4 worm cellular contexts compared by ENCODE assay signal in genomic region chrV:12869948-12870347, ce11.
A peak's percentile ranks its signal among the peaks of the same experiment; 100 is the strongest.
TF ChIP-seq lines count a peak whose summit lies in the region.

TSS of gene T07F10.3 (minus strand) at chrV:12870045.

TF ChIP-seq in whole organism, L2 larva, 48 proteins besides CTCF, POLR2A, EP300 and RAD21 (continues in another document):
- peak; percentile 83 for TF ChIP-seq crh-2 (tag; optimal IDR thresholded peaks at IDR 0.05; lab: Kevin White, UChicago)
- peak; percentile 99 for TF ChIP-seq gmeb-1 (tag; optimal IDR thresholded peaks at IDR 0.05; lab: Kevin White, UChicago)
- peak; percentile 2 for TF ChIP-seq nhr-10 (tag; optimal IDR thresholded peaks at IDR 0.05; lab: Kevin White, UChicago)
- TF ChIP-seq C34F6.9 (tag; optimal IDR thresholded peaks at IDR 0.05; lab: Kevin White, UChicago): peak; percentile 86
- TF ChIP-seq lin-13 (GFP tag; optimal IDR thresholded peaks at IDR 0.05; lab: Kevin White, UChicago): peak; percentile 89
- peak; percentile 59 for TF ChIP-seq egl-27 (tag; optimal IDR thresholded peaks at IDR 0.05; lab: Kevin White, UChicago)
- TF ChIP-seq lin-11 (tag; optimal IDR thresholded peaks at IDR 0.05; lab: Kevin White, UChicago): peak; percentile 76
- TF ChIP-seq nhr-12 (tag; optimal IDR thresholded peaks at IDR 0.05; lab: Kevin White, UChicago): no peak
- TF ChIP-seq ztf-11 (tag; optimal IDR thresholded peaks at IDR 0.05; lab: Kevin White, UChicago): no peak
- TF ChIP-seq ceh-16 (tag; optimal IDR thresholded peaks at IDR 0.05; lab: Kevin White, UChicago): peak; percentile 50
- TF ChIP-seq nhr-21 (tag; optimal IDR thresholded peaks at IDR 0.05; lab: Kevin White, UChicago): peak; percentile 80
- TF ChIP-seq aly-2 (tag; optimal IDR thresholded peaks at IDR 0.05; lab: Kevin White, UChicago): no peak
- TF ChIP-seq nhr-6 (tag; optimal IDR thresholded peaks at IDR 0.05; lab: Kevin White, UChicago): no peak
- no peak for TF ChIP-seq nhr-237 (tag; optimal IDR thresholded peaks at IDR 0.05; lab: Kevin White, UChicago)
- TF ChIP-seq Y55F3AM.14 (GFP tag; optimal IDR thresholded peaks at IDR 0.05; lab: Kevin White, UChicago): peak; percentile 17
- TF ChIP-seq unc-55 (GFP tag; optimal IDR thresholded peaks at IDR 0.05; lab: Kevin White, UChicago): peak; percentile 95
- no peak for TF ChIP-seq mbf-1 (tag; optimal IDR thresholded peaks at IDR 0.05; lab: Kevin White, UChicago)
- TF ChIP-seq sma-3 (GFP tag; optimal IDR thresholded peaks at IDR 0.05; lab: Kevin White, UChicago): peak; percentile 95
- TF ChIP-seq sma-9 (GFP tag; optimal IDR thresholded peaks at IDR 0.05; lab: Kevin White, UChicago): peak; percentile 97
- no peak for TF ChIP-seq sma-9 (tag; optimal IDR thresholded peaks at IDR 0.05; lab: Kevin White, UChicago)
- peak; percentile 34 for TF ChIP-seq ama-1 (optimal IDR thresholded peaks at IDR 0.05; lab: Kevin White, UChicago)
- peak; percentile 36 for TF ChIP-seq blmp-1 (tag; optimal IDR thresholded peaks at IDR 0.05; lab: Kevin White, UChicago; ENCODE audit: insufficient read depth)
- peak; percentile 88 for TF ChIP-seq F13H6.1 (tag; optimal IDR thresholded peaks at IDR 0.05; lab: Kevin White, UChicago)

TF ChIP-seq in whole organism, L4 larva, 104 proteins besides CTCF, POLR2A, EP300 and RAD21 (continues in another document):
- TF ChIP-seq hlh-11 (tag; optimal IDR thresholded peaks at IDR 0.05; lab: Kevin White, UChicago) (peak; percentile 64), F26F4.8 (GFP tag; conservative IDR thresholded peaks at IDR 0.05; lab: Robert Waterston, UW) (no peak), ctbp-1 (GFP tag; IDR thresholded peaks at IDR 0.05; lab: Robert Waterston, UW) (no peak; the same call in 1 of the 2 replicates), F49E8.2 (tag; optimal IDR thresholded peaks at IDR 0.05; lab: Kevin White, UChicago; ENCODE audit: borderline replicate concordance) (peak; percentile 45), ces-1 (GFP tag; optimal IDR thresholded peaks at IDR 0.05; lab: Kevin White, UChicago) (peak; percentile 25), tag-97 (GFP tag; IDR thresholded peaks at IDR 0.05; lab: Robert Waterston, UW) (peak; percentile 81; the same call in 1 of the 2 replicates), lin-13 (GFP tag; optimal IDR thresholded peaks at IDR 0.05; lab: Kevin White, UChicago) (no peak), madf-9 (GFP tag; conservative IDR thresholded peaks at IDR 0.05; lab: Robert Waterston, UW) (peak; percentile 87), Y5F2A.4 (GFP tag; optimal IDR thresholded peaks at IDR 0.05; lab: Kevin White, UChicago) (no peak), zfp-2 (tag; optimal IDR thresholded peaks at IDR 0.05; lab: Kevin White, UChicago) (no peak), arid-1 (GFP tag; conservative IDR thresholded peaks at IDR 0.05; lab: Robert Waterston, UW) (peak; percentile 58), aha-1 (tag; lab: Kevin White, UChicago) (no peak), Y105C5A.15 (GFP tag; IDR thresholded peaks at IDR 0.05; lab: Robert Waterston, UW) (no peak), gei-8 (GFP tag; optimal IDR thresholded peaks at IDR 0.05; lab: Kevin White, UChicago) (no peak), egl-27 (tag; optimal IDR thresholded peaks at IDR 0.05; lab: Kevin White, UChicago) (no peak), lin-39 (tag; optimal IDR thresholded peaks at IDR 0.05; lab: Kevin White, UChicago) (no peak), zip-11 (GFP tag; IDR thresholded peaks at IDR 0.05; lab: Robert Waterston, UW) (no peak), nhr-25 (tag; optimal IDR thresholded peaks at IDR 0.05; lab: Kevin White, UChicago; ENCODE audit: borderline replicate concordance, insufficient read depth) (no peak), ceh-82 (tag; optimal IDR thresholded peaks at IDR 0.05; lab: Kevin White, UChicago) (no peak), D1046.2 (GFP tag; IDR thresholded peaks at IDR 0.05; lab: Robert Waterston, UW) (0 out of 2 replicates have a peak, but pooled peaks have one; percentile 41), saeg-2 (GFP tag; IDR thresholded peaks at IDR 0.05; lab: Robert Waterston, UW) (0 out of 2 replicates have a peak, but pooled peaks have one; percentile 38), nhr-42 (GFP tag; IDR thresholded peaks at IDR 0.05; lab: Robert Waterston, UW) (0 out of 2 replicates have a peak, but pooled peaks have one; percentile 21), T20F7.1 (GFP tag; optimal IDR thresholded peaks at IDR 0.05; lab: Kevin White, UChicago) (peak; percentile 76)

TF ChIP-seq in whole organism, late embryonic, 69 proteins besides CTCF, POLR2A, EP300 and RAD21 (continues in another document):
- TF ChIP-seq ceh-45 (GFP tag; IDR thresholded peaks at IDR 0.05; lab: Robert Waterston, UW) (no peak), pag-3 (tag; optimal IDR thresholded peaks at IDR 0.05; lab: Kevin White, UChicago; ENCODE audit: borderline replicate concordance) (no peak), pros-1 (tag; optimal IDR thresholded peaks at IDR 0.05; lab: Kevin White, UChicago) (no peak), nfya-1 (tag; optimal IDR thresholded peaks at IDR 0.05; lab: Kevin White, UChicago) (peak; percentile 35), ceh-34 (tag; optimal IDR thresholded peaks at IDR 0.05; lab: Kevin White, UChicago) (peak; percentile 62), fkh-10 (GFP tag; optimal IDR thresholded peaks at IDR 0.05; lab: Kevin White, UChicago) (no peak), ceh-18 (tag; optimal IDR thresholded peaks at IDR 0.05; lab: Kevin White, UChicago) (peak; percentile 38), fkh-6 (tag; optimal IDR thresholded peaks at IDR 0.05; lab: Kevin White, UChicago) (peak; percentile 63), fax-1 (tag; optimal IDR thresholded peaks at IDR 0.05; lab: Kevin White, UChicago) (peak; percentile 84), ceh-22 (tag; optimal IDR thresholded peaks at IDR 0.05; lab: Kevin White, UChicago) (no peak), che-1 (tag; optimal IDR thresholded peaks at IDR 0.05; lab: Kevin White, UChicago) (no peak), elt-4 (tag; optimal IDR thresholded peaks at IDR 0.05; lab: Kevin White, UChicago) (no peak), hlh-13 (GFP tag; optimal IDR thresholded peaks at IDR 0.05; lab: Kevin White, UChicago) (peak; percentile 15), syd-9 (tag; optimal IDR thresholded peaks at IDR 0.05; lab: Kevin White, UChicago) (no peak), odd-2 (tag; optimal IDR thresholded peaks at IDR 0.05; lab: Kevin White, UChicago) (no peak), pqm-1 (tag; optimal IDR thresholded peaks at IDR 0.05; lab: Kevin White, UChicago) (peak; percentile 74), ceh-48 (tag; optimal IDR thresholded peaks at IDR 0.05; lab: Kevin White, UChicago) (no peak), tbx-7 (tag; optimal IDR thresholded peaks at IDR 0.05; lab: Kevin White, UChicago) (peak; percentile 98), nhr-11 (tag; optimal IDR thresholded peaks at IDR 0.05; lab: Kevin White, UChicago) (no peak), pha-4 (tag; optimal IDR thresholded peaks at IDR 0.05; lab: Kevin White, UChicago) (no peak), sdc-2 (tag; optimal IDR thresholded peaks at IDR 0.05; lab: Kevin White, UChicago) (peak; percentile 55), nhr-232 (tag; optimal IDR thresholded peaks at IDR 0.05; lab: Kevin White, UChicago) (no peak), C08G9.2 (tag; optimal IDR thresholded peaks at IDR 0.05; lab: Kevin White, UChicago) (peak; percentile 99), elt-2 (tag; optimal IDR thresholded peaks at IDR 0.05; lab: Kevin White, UChicago) (peak; percentile 63), hlh-30 (tag; optimal IDR thresholded peaks at IDR 0.05; lab: Kevin White, UChicago; ENCODE audit: insufficient read depth) (no peak), mec-3 (tag; optimal IDR thresholded peaks at IDR 0.05; lab: Kevin White, UChicago; ENCODE audit: borderline replicate concordance) (peak; percentile 94)

TF ChIP-seq in whole organism, mixed stage, embryonic, 35 proteins besides CTCF, POLR2A, EP300 and RAD21:
- TF ChIP-seq sem-2 (GFP tag; optimal IDR thresholded peaks at IDR 0.05; lab: Kevin White, UChicago) (no peak), elt-3 (tag; optimal IDR thresholded peaks at IDR 0.05; lab: Kevin White, UChicago) (no peak), drap-1 (GFP tag; optimal IDR thresholded peaks at IDR 0.05; lab: Kevin White, UChicago) (peak; percentile 47), ceh-83 (GFP tag; optimal IDR thresholded peaks at IDR 0.05; lab: Kevin White, UChicago) (no peak), nhr-2 (tag; optimal IDR thresholded peaks at IDR 0.05; lab: Kevin White, UChicago) (no peak), hlh-1 (tag; optimal IDR thresholded peaks at IDR 0.05; lab: Kevin White, UChicago) (peak; percentile 35), snpc-4 (tag; optimal IDR thresholded peaks at IDR 0.05; lab: Kevin White, UChicago) (no peak), lin-32 (GFP tag; optimal IDR thresholded peaks at IDR 0.05; lab: Kevin White, UChicago) (peak; percentile 56), sptf-1 (tag; optimal IDR thresholded peaks at IDR 0.05; lab: Kevin White, UChicago) (peak; percentile 81), flh-1 (GFP tag; optimal IDR thresholded peaks at IDR 0.05; lab: Kevin White, UChicago) (no peak), ztf-11 (tag; optimal IDR thresholded peaks at IDR 0.05; lab: Kevin White, UChicago) (no peak), bed-3 (GFP tag; optimal IDR thresholded peaks at IDR 0.05; lab: Kevin White, UChicago) (peak; percentile 4), mep-1 (tag; optimal IDR thresholded peaks at IDR 0.05; lab: Kevin White, UChicago) (peak; percentile 67), unc-39 (tag; optimal IDR thresholded peaks at IDR 0.05; lab: Kevin White, UChicago) (no peak), ceh-39 (tag; optimal IDR thresholded peaks at IDR 0.05; lab: Kevin White, UChicago) (peak; percentile 11), nhr-237 (tag; optimal IDR thresholded peaks at IDR 0.05; lab: Kevin White, UChicago) (peak; percentile 0), ces-1 (GFP tag; optimal IDR thresholded peaks at IDR 0.05; lab: Kevin White, UChicago) (peak; percentile 46), zip-8 (tag; optimal IDR thresholded peaks at IDR 0.05; lab: Kevin White, UChicago) (no peak), nhr-12 (tag; optimal IDR thresholded peaks at IDR 0.05; lab: Kevin White, UChicago) (no peak), pha-4 (tag; optimal IDR thresholded peaks at IDR 0.05; lab: Kevin White, UChicago) (no peak), lsy-2 (tag; optimal IDR thresholded peaks at IDR 0.05; lab: Kevin White, UChicago) (peak; percentile 59), elt-1 (tag; optimal IDR thresholded peaks at IDR 0.05; lab: Kevin White, UChicago; ENCODE audit: borderline replicate concordance, insufficient read depth) (no peak)
